Worm (Caenorhabditis elegans): ENCODE results near the gene srx-129.

Gene srx-129

DNA sequence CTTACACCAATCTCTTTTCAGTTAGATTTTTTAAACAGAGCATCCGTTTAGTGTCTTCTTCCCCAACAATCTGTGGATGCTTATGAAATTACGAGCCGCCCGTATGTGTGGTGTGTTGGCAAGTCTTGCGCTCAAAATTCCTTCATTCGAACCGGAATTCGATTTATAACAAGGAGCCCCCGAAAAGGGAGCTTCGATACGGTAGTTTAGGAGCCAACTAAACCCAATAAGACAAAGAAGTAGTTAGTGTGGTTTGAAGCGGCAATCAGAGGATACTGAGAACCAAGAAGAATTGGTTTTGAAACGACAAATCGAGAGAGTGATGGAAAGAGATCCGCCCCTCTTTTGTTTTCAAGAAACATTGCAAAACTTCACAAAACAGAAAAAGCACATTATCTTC is 21.7 kb upstream of the srx-129 start:
- TF ChIP-seq unc-42 (tag; optimal IDR thresholded peaks at IDR 0.05) (peak; percentile 68), syd-9 (tag; optimal IDR thresholded peaks at IDR 0.05) (no peak), K02D7.2 (tag; optimal IDR thresholded peaks at IDR 0.05) (no peak)

DNA sequence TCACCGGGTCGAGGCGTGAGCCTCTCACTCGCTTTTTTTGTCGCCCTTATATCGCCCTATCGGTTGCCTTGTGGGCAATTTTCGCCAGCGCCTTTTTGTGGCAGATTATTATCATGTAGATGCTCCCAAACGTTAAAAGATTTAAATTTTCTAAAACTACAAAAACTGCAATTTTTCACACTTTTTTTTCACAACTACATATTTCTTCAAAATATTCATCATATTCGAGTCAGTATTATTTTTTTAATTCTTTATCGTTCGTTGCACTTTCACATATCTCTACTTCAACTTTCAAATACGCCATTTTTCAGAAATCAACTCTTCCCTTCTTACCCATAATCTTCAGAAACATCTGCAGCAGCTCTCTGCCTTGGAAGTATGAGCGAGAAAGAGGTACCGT is 21.1 kb upstream of the srx-129 start, which contains the start of gene ceh-24:
Gene ceh-24 (plus strand): TSS at position 301 of the 400 bp plus-strand sequence.
- TF ChIP-seq pat-9 (tag; optimal IDR thresholded peaks at IDR 0.05) (no peak), C08G9.2 (tag; optimal IDR thresholded peaks at IDR 0.05) (no peak), C38D4.7 (GFP tag; optimal IDR thresholded peaks at IDR 0.05) (no peak), ama-1 (optimal IDR thresholded peaks at IDR 0.05) (no peak), ztf-16 (tag; optimal IDR thresholded peaks at IDR 0.05) (no peak)

DNA sequence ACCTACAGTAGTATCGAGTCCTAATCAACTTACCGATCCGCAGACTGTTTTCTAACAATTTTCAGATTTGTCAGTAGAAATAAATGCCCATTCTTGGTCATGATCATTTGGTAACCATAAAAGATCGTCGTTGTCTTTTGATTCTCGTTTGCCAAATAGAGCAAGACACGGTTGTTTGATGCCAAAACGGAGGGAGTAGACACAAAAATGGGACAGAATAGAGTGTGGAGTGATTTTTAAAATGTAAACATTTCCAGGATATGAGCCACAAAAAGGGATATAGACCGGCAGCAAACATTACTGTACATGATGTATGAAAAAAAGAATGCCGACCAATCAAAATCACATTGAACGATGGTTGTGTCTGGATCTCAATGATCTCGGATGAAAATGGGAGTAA is 17.2 kb upstream of the srx-129 start, which contains the start of gene F55B12.2:
Gene F55B12.2 (minus strand): TSS at position 101 of the 400 bp plus-strand sequence.
- no peak for TF ChIP-seq lin-11 (tag; optimal IDR thresholded peaks at IDR 0.05)
- TF ChIP-seq rnt-1 (tag; optimal IDR thresholded peaks at IDR 0.05), result no peak
- no peak for TF ChIP-seq syd-9 (tag; optimal IDR thresholded peaks at IDR 0.05)
- no peak for TF ChIP-seq sox-2 (GFP tag; IDR thresholded peaks at IDR 0.05)
- no peak for TF ChIP-seq elt-4 (tag; optimal IDR thresholded peaks at IDR 0.05)
- no peak for TF ChIP-seq pqm-1 (tag; optimal IDR thresholded peaks at IDR 0.05)
- no peak for TF ChIP-seq mec-3 (tag; optimal IDR thresholded peaks at IDR 0.05; ENCODE audit: borderline replicate concordance)
- TF ChIP-seq fkh-10 (GFP tag; optimal IDR thresholded peaks at IDR 0.05), result no peak
- no peak for TF ChIP-seq unc-42 (tag; optimal IDR thresholded peaks at IDR 0.05)
- no peak for TF ChIP-seq ceh-48 (tag; optimal IDR thresholded peaks at IDR 0.05)
- no peak for TF ChIP-seq pha-4 (tag; optimal IDR thresholded peaks at IDR 0.05)
- no peak for TF ChIP-seq ttx-3 (tag; optimal IDR thresholded peaks at IDR 0.05)
- no peak for TF ChIP-seq zip-5 (tag; optimal IDR thresholded peaks at IDR 0.05)

DNA sequence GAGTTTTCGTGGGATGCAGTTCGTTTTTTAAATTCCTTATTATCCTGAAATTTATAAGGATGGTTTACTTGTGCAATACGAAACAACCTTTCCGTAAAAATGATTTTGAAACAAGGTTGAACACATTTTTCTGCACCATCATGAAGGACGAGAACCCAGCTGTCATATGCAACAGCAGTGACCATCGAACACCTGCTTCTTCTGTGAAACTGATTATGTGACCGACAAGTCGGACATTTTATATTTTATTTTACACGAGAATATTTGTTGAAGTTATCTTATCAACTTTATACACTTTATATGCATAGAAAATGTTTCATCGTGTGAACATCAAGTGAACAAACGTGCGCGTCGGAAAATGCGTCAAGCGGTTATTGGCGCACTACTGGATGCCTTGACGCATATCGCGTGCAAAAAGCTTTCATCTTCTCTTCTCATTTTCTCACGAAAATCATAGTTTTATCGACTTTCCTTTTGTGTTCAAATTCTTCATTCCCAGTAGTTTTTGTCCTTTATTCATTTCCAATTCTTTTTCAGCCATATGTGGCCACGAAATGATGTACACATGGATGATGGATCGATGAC is 15.1 kb upstream of the srx-129 start, which contains the start of gene sel-10:
Gene sel-10 (plus strand): TSS at position 538 of the 585 bp plus-strand sequence.
- TF ChIP-seq tbx-2 (tag; optimal IDR thresholded peaks at IDR 0.05), result peak; percentile 19
- no peak for TF ChIP-seq fkh-6 (tag; optimal IDR thresholded peaks at IDR 0.05)
- peak; percentile 41 for TF ChIP-seq elt-2 (tag; optimal IDR thresholded peaks at IDR 0.05)
- TF ChIP-seq rnt-1 (tag; optimal IDR thresholded peaks at IDR 0.05), result peak; percentile 11
- TF ChIP-seq ceh-31 (tag; optimal IDR thresholded peaks at IDR 0.05), result peak; percentile 33
- TF ChIP-seq Y22D7AL.16 (tag; optimal IDR thresholded peaks at IDR 0.05), result no peak
- TF ChIP-seq ceh-22 (tag; optimal IDR thresholded peaks at IDR 0.05), result no peak
- no peak for TF ChIP-seq hlh-6 (tag; optimal IDR thresholded peaks at IDR 0.05)
- TF ChIP-seq ceh-34 (tag; optimal IDR thresholded peaks at IDR 0.05), result no peak
- no peak for TF ChIP-seq hlh-13 (GFP tag; optimal IDR thresholded peaks at IDR 0.05)
- TF ChIP-seq sox-4 (tag; optimal IDR thresholded peaks at IDR 0.05), result no peak
- no peak for TF ChIP-seq fkh-10 (GFP tag; optimal IDR thresholded peaks at IDR 0.05)
- TF ChIP-seq pqm-1 (tag; optimal IDR thresholded peaks at IDR 0.05), result no peak
- no peak for TF ChIP-seq pax-1 (tag; optimal IDR thresholded peaks at IDR 0.05)
- no peak for TF ChIP-seq ahr-1 (tag; optimal IDR thresholded peaks at IDR 0.05)
- TF ChIP-seq pha-2 (tag; optimal IDR thresholded peaks at IDR 0.05), result no peak
- peak; percentile 25 for TF ChIP-seq nfya-1 (tag; optimal IDR thresholded peaks at IDR 0.05)
- no peak for TF ChIP-seq ceh-45 (GFP tag; IDR thresholded peaks at IDR 0.05)
- no peak for TF ChIP-seq ref-2 (tag; optimal IDR thresholded peaks at IDR 0.05)
- TF ChIP-seq unc-42 (tag; optimal IDR thresholded peaks at IDR 0.05), result no peak
- TF ChIP-seq ceh-48 (tag; optimal IDR thresholded peaks at IDR 0.05), result peak; percentile 7

DNA sequence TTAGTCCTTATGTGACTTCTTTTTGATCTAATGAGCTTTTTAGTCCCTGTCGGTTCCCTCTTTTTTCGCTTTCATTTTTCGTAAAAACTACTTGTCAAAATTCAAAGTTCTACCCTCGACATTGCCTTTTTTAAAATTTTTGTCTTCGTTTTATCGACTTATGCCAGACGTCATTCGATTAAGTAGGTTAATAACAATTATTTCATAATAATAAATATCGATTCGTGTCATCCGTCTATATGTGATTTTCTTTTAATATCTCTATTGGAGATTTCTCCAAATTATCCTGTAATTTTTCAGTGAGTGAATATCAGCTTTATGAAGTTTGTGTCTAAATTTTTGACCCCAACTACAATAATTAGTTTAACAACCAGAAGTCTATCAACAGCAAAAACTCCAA is 11.3 kb upstream of the srx-129 start, which contains the start of gene hpo-31:
Gene hpo-31 (plus strand): TSS at position 301 of the 400 bp plus-strand sequence.
- TF ChIP-seq hlh-6 (tag; optimal IDR thresholded peaks at IDR 0.05) (no peak), odd-2 (tag; optimal IDR thresholded peaks at IDR 0.05) (no peak), sox-4 (tag; optimal IDR thresholded peaks at IDR 0.05) (no peak), pat-9 (tag; optimal IDR thresholded peaks at IDR 0.05) (no peak), C38D4.7 (GFP tag; optimal IDR thresholded peaks at IDR 0.05) (no peak), ceh-31 (tag; optimal IDR thresholded peaks at IDR 0.05) (no peak), fkh-10 (GFP tag; optimal IDR thresholded peaks at IDR 0.05) (no peak), syd-9 (tag; optimal IDR thresholded peaks at IDR 0.05) (no peak), pqm-1 (tag; optimal IDR thresholded peaks at IDR 0.05) (no peak), ceh-9 (tag; optimal IDR thresholded peaks at IDR 0.05) (no peak), unc-3 (GFP tag; conservative IDR thresholded peaks at IDR 0.05) (no peak), unc-3 (tag; optimal IDR thresholded peaks at IDR 0.05) (no peak), pros-1 (tag; optimal IDR thresholded peaks at IDR 0.05) (no peak), ceh-6 (GFP tag; optimal IDR thresholded peaks at IDR 0.05) (no peak), ceh-34 (tag; optimal IDR thresholded peaks at IDR 0.05) (no peak), ceh-18 (tag; optimal IDR thresholded peaks at IDR 0.05) (no peak)
